Worm (Caenorhabditis elegans) whole organism, midembryonic: Measurements from ENCODE around the gene rbm-7.
A peak's percentile ranks its signal among the peaks of the same experiment; 100 is the strongest.

Experiments
- flt-1 ChIP-seq: fragments of 200-800 bp; sonication (Bioruptor generic); IDR thresholded peaks from 2 replicates; pipeline ENCODE4 v1.3.6; 2022; ENCODE audit warnings: missing genetic modification characterization, missing compliant biosample characterization
- klf-2 ChIP-seq: fragments of 200-800 bp; sonication (Bioruptor generic); conservative IDR thresholded peaks from 2 replicates; pipeline ENCODE4 v1.3.6; 2022; ENCODE audit warnings: missing genetic modification reagents, missing genetic modification characterization, missing compliant biosample characterization
- ref-1 ChIP-seq: fragments of 200-800 bp; sonication (Bioruptor generic); conservative IDR thresholded peaks from 2 replicates; pipeline ENCODE4 v1.3.6; 2022; ENCODE audit warnings: missing genetic modification reagents, missing genetic modification characterization, missing compliant biosample characterization
- tab-1 ChIP-seq: fragments of 200-800 bp; sonication (Bioruptor generic); IDR thresholded peaks from 2 replicates; pipeline ENCODE4 v1.3.6; 2022; ENCODE audit warnings: missing genetic modification characterization, missing compliant biosample characterization

DNA sequence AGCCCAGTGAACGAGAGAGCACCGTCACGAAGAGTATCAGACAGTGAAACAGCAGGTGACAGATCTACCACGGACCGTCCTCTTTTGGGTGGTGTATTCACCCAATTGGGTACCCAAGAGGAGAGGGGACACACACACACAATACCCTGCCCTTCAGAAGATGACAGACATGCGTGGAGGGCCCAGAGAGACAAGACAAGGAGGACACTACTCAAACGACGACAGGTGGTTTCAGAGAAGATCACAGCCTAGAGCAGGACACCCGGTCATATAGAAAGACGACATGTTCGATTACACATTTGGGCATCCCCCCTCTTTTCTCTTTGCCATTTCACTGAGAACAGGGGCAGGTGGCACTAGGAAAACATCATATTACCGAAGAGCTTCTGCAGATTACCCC, 37.5 kb downstream of the rbm-7 start:
- TF ChIP-seq klf-2: no peak
- no peak for TF ChIP-seq tab-1 (GFP tag; lab: Robert Waterston, UW)
- no peak; the same call in 1 of the 2 replicates for TF ChIP-seq ref-1 (GFP tag; lab: Robert Waterston, UW)
- TF ChIP-seq flt-1 (GFP tag; lab: Robert Waterston, UW): 0 out of 2 replicates have a peak, but pooled peaks have one; percentile 58
